Worm (Caenorhabditis elegans): ENCODE data around the gene F38A1.8.

- TF ChIP-seq snpc-4 (tag; optimal IDR thresholded peaks at IDR 0.05) (no peak), nhr-28 (tag; optimal IDR thresholded peaks at IDR 0.05) (no peak), nhr-2 (tag; optimal IDR thresholded peaks at IDR 0.05) (no peak)
Observed at ce11 chrIV:1232419-1233145, 7.1 kb downstream of the F38A1.8 start.

Measured in whole organism, mixed stage, embryonic.